Worm (Caenorhabditis elegans): Measurements from ENCODE around the gene sars-1.
A peak's percentile ranks its signal among the peaks of the same experiment; 100 is the strongest.

sars-1 gene

ce11 chrIV:10021283-10021682 lies 17.8 kb downstream of the sars-1 start, which contains the start of gene F44D12.19:
F44D12.19 (plus strand) TSS chrIV:10021583.
- TF ChIP-seq aptf-2 (GFP tag; conservative IDR thresholded peaks at IDR 0.05) (no peak), dpl-1 (GFP tag; optimal IDR thresholded peaks at IDR 0.05) (no peak), F10E7.11 (tag; optimal IDR thresholded peaks at IDR 0.05) (no peak), pha-4 (tag; optimal IDR thresholded peaks at IDR 0.05) (no peak), mes-4 (tag; optimal IDR thresholded peaks at IDR 0.05) (no peak), F37B4.10 (GFP tag; IDR thresholded peaks at IDR 0.05) (no peak), sptf-2 (GFP tag; optimal IDR thresholded peaks at IDR 0.05) (no peak), ceh-40 (GFP tag; IDR thresholded peaks at IDR 0.05) (no peak), B0336.3 (GFP tag; IDR thresholded peaks at IDR 0.05) (no peak), tbx-9 (tag; optimal IDR thresholded peaks at IDR 0.05; ENCODE audit: borderline replicate concordance) (no peak), snpc-3.4 (tag; optimal IDR thresholded peaks at IDR 0.05) (no peak), madf-8 (GFP tag; conservative IDR thresholded peaks at IDR 0.05) (no peak), ztf-25 (GFP tag; IDR thresholded peaks at IDR 0.05) (no peak), F39B2.1 (GFP tag; IDR thresholded peaks at IDR 0.05) (no peak), unc-130 (GFP tag; optimal IDR thresholded peaks at IDR 0.05) (no peak), ceh-79 (tag; optimal IDR thresholded peaks at IDR 0.05) (no peak)

- TF ChIP-seq chd-7 (tag; optimal IDR thresholded peaks at IDR 0.05): no peak
- TF ChIP-seq ceh-27 (GFP tag; optimal IDR thresholded peaks at IDR 0.05): no peak
- no peak for TF ChIP-seq dpff-1 (tag; optimal IDR thresholded peaks at IDR 0.05)
- TF ChIP-seq T07F8.4 (tag; optimal IDR thresholded peaks at IDR 0.05): no peak
- TF ChIP-seq F10E7.11 (tag; optimal IDR thresholded peaks at IDR 0.05): no peak
- no peak for TF ChIP-seq D2030.7 (GFP tag; IDR thresholded peaks at IDR 0.05)
- no peak for TF ChIP-seq ets-4 (GFP tag; optimal IDR thresholded peaks at IDR 0.05)
- TF ChIP-seq hrde-1 (tag; optimal IDR thresholded peaks at IDR 0.05; ENCODE audit: borderline replicate concordance): no peak
- TF ChIP-seq mes-4 (tag; optimal IDR thresholded peaks at IDR 0.05): no peak
- no peak for TF ChIP-seq ccch-3 (GFP tag; optimal IDR thresholded peaks at IDR 0.05)
- no peak for TF ChIP-seq hmg-20 (GFP tag; IDR thresholded peaks at IDR 0.05)
- no peak for TF ChIP-seq egrh-3 (GFP tag; IDR thresholded peaks at IDR 0.05)
- TF ChIP-seq let-607 (tag; optimal IDR thresholded peaks at IDR 0.05): no peak
- no peak for TF ChIP-seq hsf-1 (GFP tag; IDR thresholded peaks at IDR 0.05)
- TF ChIP-seq bed-1 (GFP tag; IDR thresholded peaks at IDR 0.05): no peak
These were observed 19.5 kb downstream of the sars-1 start, which contains the start of gene F44D12.8 for ce11 chrIV:10022991-10023390. F44D12.8 (plus strand) TSS chrIV:10023291.

- TF ChIP-seq egrh-3 (GFP tag; IDR thresholded peaks at IDR 0.05) (no peak), mxl-1 (tag; optimal IDR thresholded peaks at IDR 0.05) (no peak), xnd-1 (tag; optimal IDR thresholded peaks at IDR 0.05) (no peak), lin-54 (GFP tag; optimal IDR thresholded peaks at IDR 0.05) (no peak), efl-1 (GFP tag; optimal IDR thresholded peaks at IDR 0.05) (no peak), hlh-12 (tag; optimal IDR thresholded peaks at IDR 0.05) (no peak), snpc-1.1 (tag; optimal IDR thresholded peaks at IDR 0.05; ENCODE audit: insufficient read depth) (peak; percentile 71), F22D6.2 (tag; optimal IDR thresholded peaks at IDR 0.05) (no peak), ceh-79 (tag; optimal IDR thresholded peaks at IDR 0.05) (no peak), Y79H2A.3 (GFP tag; conservative IDR thresholded peaks at IDR 0.05) (no peak), F49E8.2 (tag; optimal IDR thresholded peaks at IDR 0.05; ENCODE audit: insufficient read depth) (no peak), tlf-1 (GFP tag; optimal IDR thresholded peaks at IDR 0.05) (no peak), nhr-179 (tag; optimal IDR thresholded peaks at IDR 0.05) (no peak), K11D2.4 (GFP tag; IDR thresholded peaks at IDR 0.05) (no peak), lin-26 (GFP tag; IDR thresholded peaks at IDR 0.05) (no peak), mcd-1 (GFP tag; IDR thresholded peaks at IDR 0.05) (no peak), hmg-1.2 (GFP tag; IDR thresholded peaks at IDR 0.05) (peak; percentile 51), C17E4.6 (GFP tag; IDR thresholded peaks at IDR 0.05) (no peak), ets-4 (GFP tag; optimal IDR thresholded peaks at IDR 0.05) (no peak), ZK185.1 (tag; optimal IDR thresholded peaks at IDR 0.05; ENCODE audit: poor library complexity, severe bottlenecking) (no peak), sea-2 (GFP tag; IDR thresholded peaks at IDR 0.05) (no peak)
These were observed 22.6 kb downstream of the sars-1 start for ce11 chrIV:10026129-10026528.
